Worm (Caenorhabditis elegans): ENCODE results near the gene nep-11.
A peak's percentile ranks its signal among the peaks of the same experiment; 100 is the strongest.

Gene nep-11

ce11 chrII:3439244-3439698 is 13.9 kb upstream of the nep-11 start (continued):
- TF ChIP-seq nfya-1 (tag; optimal IDR thresholded peaks at IDR 0.05; ENCODE audit: borderline replicate concordance, insufficient read depth) (no peak), F33H1.4 (GFP tag; IDR thresholded peaks at IDR 0.05) (0 out of 2 replicates have a peak, but pooled peaks have one; percentile 32), rec-8 (tag; optimal IDR thresholded peaks at IDR 0.05) (peak; percentile 74 to 82), lsy-27 (tag; optimal IDR thresholded peaks at IDR 0.05; ENCODE audit: borderline replicate concordance, insufficient read depth) (no peak), sdz-38 (tag; optimal IDR thresholded peaks at IDR 0.05) (no peak), ets-4 (GFP tag; optimal IDR thresholded peaks at IDR 0.05) (peak; percentile 33), ceh-58 (GFP tag; IDR thresholded peaks at IDR 0.05) (0 out of 2 replicates have a peak, but pooled peaks have one; percentile 54), efl-1 (GFP tag; optimal IDR thresholded peaks at IDR 0.05) (no peak), let-607 (tag; optimal IDR thresholded peaks at IDR 0.05) (peak; percentile 25 to 54), F55B11.4 (tag; optimal IDR thresholded peaks at IDR 0.05; ENCODE audit: borderline replicate concordance, insufficient read depth) (no peak), attf-5 (GFP tag; optimal IDR thresholded peaks at IDR 0.05) (peak; percentile 55), pbrm-1 (GFP tag; IDR thresholded peaks at IDR 0.05) (peak; percentile 81), nhr-90 (tag; optimal IDR thresholded peaks at IDR 0.05) (peak; percentile 92), egl-18 (GFP tag; IDR thresholded peaks at IDR 0.05) (no peak), sea-2 (GFP tag; IDR thresholded peaks at IDR 0.05) (no peak), C06A6.2 (GFP tag; conservative IDR thresholded peaks at IDR 0.05) (peak; percentile 30; the same call in 1 of the 2 replicates), lir-1 (GFP tag; conservative IDR thresholded peaks at IDR 0.05) (no peak), aptf-3 (GFP tag; IDR thresholded peaks at IDR 0.05) (0 out of 2 replicates have a peak, but pooled peaks have one; percentile 37), ceh-27 (GFP tag; optimal IDR thresholded peaks at IDR 0.05) (peak; percentile 48), F37B4.10 (GFP tag; IDR thresholded peaks at IDR 0.05) (no peak), akir-1 (GFP tag; optimal IDR thresholded peaks at IDR 0.05) (no peak), lsl-1 (GFP tag; optimal IDR thresholded peaks at IDR 0.05) (peak; percentile 65), repo-1 (tag; optimal IDR thresholded peaks at IDR 0.05) (peak; percentile 82), dpl-1 (GFP tag; optimal IDR thresholded peaks at IDR 0.05) (no peak), F57C9.4 (tag; optimal IDR thresholded peaks at IDR 0.05) (no peak), ceh-79 (tag; optimal IDR thresholded peaks at IDR 0.05) (peak; percentile 75), athp-1 (tag; optimal IDR thresholded peaks at IDR 0.05) (peak; percentile 74), madf-6 (GFP tag; IDR thresholded peaks at IDR 0.05) (peak; percentile 69), B0019.2 (GFP tag; conservative IDR thresholded peaks at IDR 0.05) (peak; percentile 49; the same call in 1 of the 2 replicates), unc-62 (GFP tag; optimal IDR thresholded peaks at IDR 0.05) (no peak), ZK185.1 (tag; optimal IDR thresholded peaks at IDR 0.05; ENCODE audit: poor library complexity, severe bottlenecking) (no peak)

ce11 chrII:3438280-3438679 is 12.9 kb upstream of the nep-11 start:
- TF ChIP-seq Y56A3A.18 (GFP tag; IDR thresholded peaks at IDR 0.05) (no peak), F57C9.4 (tag; optimal IDR thresholded peaks at IDR 0.05) (no peak), Y67H2A.10 (GFP tag; conservative IDR thresholded peaks at IDR 0.05) (no peak), mes-4 (tag; optimal IDR thresholded peaks at IDR 0.05) (no peak), zim-3 (tag; optimal IDR thresholded peaks at IDR 0.05) (no peak), repo-1 (tag; optimal IDR thresholded peaks at IDR 0.05) (no peak), cebp-2 (GFP tag; IDR thresholded peaks at IDR 0.05) (no peak), ceh-100 (GFP tag; IDR thresholded peaks at IDR 0.05) (no peak), pha-4 (tag; optimal IDR thresholded peaks at IDR 0.05) (no peak), attf-3 (GFP tag; conservative IDR thresholded peaks at IDR 0.05) (no peak)
